Worm (Caenorhabditis elegans) whole organism, young adult: ENCODE results near the gene pptr-2.

Source experiments
- B0035.1 ChIP-seq: sonication (generic microtip); optimal IDR thresholded peaks from 2 replicates; lab custom pipeline; 2016; ENCODE audit warnings: missing genetic modification characterization, mild to moderate bottlenecking, missing compliant biosample characterization, missing genotype, missing genetic modification reagents
- C06A6.2 ChIP-seq: fragments of 200-800 bp; sonication (Bioruptor generic); conservative IDR thresholded peaks from 2 replicates; pipeline ENCODE4 v1.3.6; 2022; ENCODE audit warnings: missing genetic modification characterization, missing compliant biosample characterization
- C17E4.6 ChIP-seq: fragments of 200-800 bp; sonication (Bioruptor generic); IDR thresholded peaks from 2 replicates; pipeline ENCODE4 v1.3.6; 2022; ENCODE audit warnings: missing genetic modification reagents, missing genetic modification characterization, missing compliant biosample characterization
- D2030.7 ChIP-seq: fragments of 200-800 bp; sonication (Bioruptor generic); IDR thresholded peaks from 2 replicates; pipeline ENCODE4 v1.3.6; 2022; ENCODE audit warnings: missing genetic modification reagents, missing genetic modification characterization, missing compliant biosample characterization
- F23B12.7 ChIP-seq: sonication (generic microtip); optimal IDR thresholded peaks from 2 replicates; lab custom pipeline; 2017; ENCODE audit warnings: missing genetic modification characterization, mild to moderate bottlenecking, missing compliant biosample characterization, antibody characterized with exemption, moderate library complexity; ENCODE audit not compliant: insufficient read depth
- F37B4.10 ChIP-seq: fragments of 200-800 bp; sonication (Bioruptor generic); IDR thresholded peaks from 2 replicates; pipeline ENCODE4 v1.3.6; 2022; ENCODE audit warnings: missing genetic modification characterization, missing compliant biosample characterization
- K11D2.4 ChIP-seq: fragments of 200-800 bp; sonication (Bioruptor generic); IDR thresholded peaks from 2 replicates; pipeline ENCODE4 v1.3.6; 2022; ENCODE audit warnings: missing genetic modification reagents, missing genetic modification characterization, missing compliant biosample characterization
- Y56A3A.18 ChIP-seq: fragments of 200-800 bp; sonication (Bioruptor generic); IDR thresholded peaks from 2 replicates; pipeline ENCODE4 v1.3.6; 2022; ENCODE audit warnings: missing genetic modification reagents, missing genetic modification characterization, missing compliant biosample characterization
- athp-1 ChIP-seq: sonication (generic microtip); optimal IDR thresholded peaks from 2 replicates; lab custom pipeline; 2017; ENCODE audit warnings: mild to moderate bottlenecking, missing genetic modification characterization, missing compliant biosample characterization
- cebp-1 ChIP-seq, 2 experiments: fragments of 200-800 bp in 1 of 2; sonication (Bioruptor generic) in 1 of 2; sonication (generic microtip) in 1 of 2; IDR thresholded peaks in 1 of 2; optimal IDR thresholded peaks in 1 of 2; 2 replicates each; pipeline versions ENCODE4 v1.3.6 to Lab custom; 2017 to 2022; ENCODE audit warnings: missing compliant biosample characterization in 2 of 2, missing genetic modification characterization in 2 of 2, mild to moderate bottlenecking in 1 of 2, missing genetic modification reagents in 1 of 2, moderate library complexity in 1 of 2
- ceh-40 ChIP-seq: fragments of 200-800 bp; sonication (Bioruptor generic); IDR thresholded peaks from 2 replicates; pipeline ENCODE4 v1.3.6; 2022; ENCODE audit warnings: missing genetic modification characterization, missing compliant biosample characterization
- ceh-79 ChIP-seq: sonication (generic microtip); optimal IDR thresholded peaks from 2 replicates; lab custom pipeline; 2017; ENCODE audit warnings: mild to moderate bottlenecking, missing genetic modification characterization, missing compliant biosample characterization
- dox-1 ChIP-seq: fragments of 200-800 bp; sonication (Bioruptor generic); IDR thresholded peaks from 2 replicates; pipeline ENCODE4 v1.3.6; 2022; ENCODE audit warnings: missing genetic modification reagents, missing genetic modification characterization, missing compliant biosample characterization
- egl-18 ChIP-seq: fragments of 200-800 bp; sonication (Bioruptor generic); IDR thresholded peaks from 2 replicates; pipeline ENCODE4 v1.3.6; 2022; ENCODE audit warnings: missing genetic modification reagents, missing genetic modification characterization, missing compliant biosample characterization
- ets-4 ChIP-seq: fragments of 200-800 bp; sonication (Bioruptor generic); optimal IDR thresholded peaks from 2 replicates; lab custom pipeline; 2018; ENCODE audit warnings: mild to moderate bottlenecking, missing genetic modification characterization, missing compliant biosample characterization
- him-1 ChIP-seq: sonication (generic microtip); optimal IDR thresholded peaks from 2 replicates; lab custom pipeline; 2016; ENCODE audit warnings: missing genotype, missing genetic modification reagents, missing genetic modification characterization, missing compliant biosample characterization
- hmg-1.2 ChIP-seq: fragments of 200-800 bp; sonication (Bioruptor generic); IDR thresholded peaks from 2 replicates; pipeline ENCODE4 v1.3.6; 2022; ENCODE audit warnings: missing genetic modification reagents, missing genetic modification characterization, missing compliant biosample characterization
- hrde-1 ChIP-seq: sonication (generic microtip); optimal IDR thresholded peaks from 2 replicates; lab custom pipeline; 2016; ENCODE audit warnings: missing genetic modification characterization, mild to moderate bottlenecking, missing compliant biosample characterization, moderate library complexity, missing genotype, missing genetic modification reagents, borderline replicate concordance
- hsf-1 ChIP-seq: fragments of 200-800 bp; sonication (Bioruptor generic); IDR thresholded peaks from 2 replicates; pipeline ENCODE4 v1.3.6; 2022; ENCODE audit warnings: missing genetic modification reagents, missing genetic modification characterization, missing compliant biosample characterization
- lag-1 ChIP-seq: fragments of 200-800 bp; sonication (Bioruptor generic); IDR thresholded peaks from 2 replicates; pipeline ENCODE4 v1.3.6; 2022; ENCODE audit warnings: missing genetic modification reagents, missing genetic modification characterization, missing compliant biosample characterization
- lin-35 ChIP-seq, 3 experiments: fragments of 150-350 bp in 2 of 3; sonication (generic microtip) in 1 of 3; optimal IDR thresholded peaks; 2 replicates each; lab custom pipeline; 2014 to 2018; ENCODE audit warnings: missing biosample characterization in 3 of 3, missing genetic modification characterization in 3 of 3, missing genetic modification reagents in 3 of 3
- lin-40 ChIP-seq: sonication (generic microtip); optimal IDR thresholded peaks from 2 replicates; lab custom pipeline; 2016; ENCODE audit warnings: missing genetic modification characterization, mild to moderate bottlenecking, missing compliant biosample characterization, missing genotype, missing genetic modification reagents
- lin-54 ChIP-seq: fragments of 200-800 bp; sonication (Bioruptor generic); optimal IDR thresholded peaks from 2 replicates; lab custom pipeline; 2018; ENCODE audit warnings: mild to moderate bottlenecking, missing genetic modification characterization, missing compliant biosample characterization
- lsy-27 ChIP-seq: sonication (generic microtip); optimal IDR thresholded peaks from 2 replicates; lab custom pipeline; 2017; ENCODE audit warnings: missing genetic modification characterization, mild to moderate bottlenecking, missing compliant biosample characterization, antibody characterized with exemption, missing genotype, borderline replicate concordance; ENCODE audit not compliant: insufficient read depth
- madf-3 ChIP-seq: fragments of 200-800 bp; sonication (Bioruptor generic); IDR thresholded peaks from 2 replicates; pipeline ENCODE4 v1.3.6; 2022; ENCODE audit warnings: missing genetic modification reagents, missing genetic modification characterization, missing compliant biosample characterization
- mel-28 ChIP-seq: sonication (generic microtip); optimal IDR thresholded peaks from 2 replicates; lab custom pipeline; 2016; ENCODE audit warnings: borderline replicate concordance, mild to moderate bottlenecking, missing genetic modification characterization, missing compliant biosample characterization
- nfya-1 ChIP-seq: sonication (generic microtip); optimal IDR thresholded peaks from 2 replicates; lab custom pipeline; 2017; ENCODE audit warnings: antibody characterized with exemption, missing compliant biosample characterization, missing genetic modification characterization, borderline replicate concordance; ENCODE audit not compliant: insufficient read depth
- nhr-120 ChIP-seq: fragments of 200-800 bp; sonication (Bioruptor generic); IDR thresholded peaks from 2 replicates; pipeline ENCODE4 v1.3.6; 2022; ENCODE audit warnings: missing genetic modification characterization, missing compliant biosample characterization
- nhr-27 ChIP-seq: fragments of 200-800 bp; sonication (Bioruptor generic); optimal IDR thresholded peaks from 2 replicates; lab custom pipeline; 2018; ENCODE audit warnings: mild to moderate bottlenecking, missing genetic modification characterization, moderate library complexity, missing compliant biosample characterization
- nhr-80 ChIP-seq: sonication (generic microtip); optimal IDR thresholded peaks from 2 replicates; lab custom pipeline; 2016; ENCODE audit warnings: missing genetic modification characterization, missing compliant biosample characterization
- rec-8 ChIP-seq, 2 experiments: sonication (generic microtip); optimal IDR thresholded peaks; 2 replicates each; lab custom pipeline; 2016; ENCODE audit warnings: mild to moderate bottlenecking in 2 of 2, missing genetic modification characterization in 2 of 2, missing genetic modification reagents in 2 of 2, missing genotype in 2 of 2, missing biosample characterization in 1 of 2, missing compliant biosample characterization in 1 of 2, moderate library complexity in 1 of 2
- sdz-38 ChIP-seq: sonication (generic microtip); optimal IDR thresholded peaks from 2 replicates; lab custom pipeline; 2016; ENCODE audit warnings: missing genotype, missing genetic modification characterization, missing compliant biosample characterization
- snpc-4 ChIP-seq, 5 experiments: fragments of 150-350 bp in 1 of 5; sonication (generic microtip) in 4 of 5; optimal IDR thresholded peaks; 2 replicates each; lab custom pipeline; 2014 to 2018; ENCODE audit warnings: missing genetic modification characterization in 5 of 5, missing biosample characterization in 3 of 5, antibody characterized with exemption in 2 of 5, mild to moderate bottlenecking in 2 of 5, missing compliant biosample characterization in 2 of 5, missing genotype in 2 of 5, moderate library complexity in 2 of 5, missing genetic modification reagents in 1 of 5
- somi-1 ChIP-seq: fragments of 200-800 bp; sonication (Bioruptor generic); optimal IDR thresholded peaks from 2 replicates; lab custom pipeline; 2018; ENCODE audit warnings: mild to moderate bottlenecking, missing genetic modification characterization, missing compliant biosample characterization
- tbp1 ChIP-seq: fragments of 200-800 bp; sonication (Bioruptor generic); optimal IDR thresholded peaks from 2 replicates; lab custom pipeline; 2018; ENCODE audit warnings: mild to moderate bottlenecking, missing genetic modification characterization, missing compliant biosample characterization
- xnd-1 ChIP-seq: sonication (generic microtip); optimal IDR thresholded peaks from 2 replicates; lab custom pipeline; 2016; ENCODE audit warnings: missing genotype, missing genetic modification reagents, missing genetic modification characterization, missing compliant biosample characterization
- zfh-2 ChIP-seq: fragments of 200-800 bp; sonication (Bioruptor generic); conservative IDR thresholded peaks from 2 replicates; pipeline ENCODE4 v1.3.6; 2022; ENCODE audit warnings: missing genetic modification reagents, missing genetic modification characterization, missing compliant biosample characterization
- ztf-22 ChIP-seq: fragments of 200-800 bp; sonication (Bioruptor generic); optimal IDR thresholded peaks from 2 replicates; lab custom pipeline; 2018; ENCODE audit warnings: mild to moderate bottlenecking, missing genetic modification characterization, moderate library complexity, missing compliant biosample characterization

The pptr-2 gene

DNA sequence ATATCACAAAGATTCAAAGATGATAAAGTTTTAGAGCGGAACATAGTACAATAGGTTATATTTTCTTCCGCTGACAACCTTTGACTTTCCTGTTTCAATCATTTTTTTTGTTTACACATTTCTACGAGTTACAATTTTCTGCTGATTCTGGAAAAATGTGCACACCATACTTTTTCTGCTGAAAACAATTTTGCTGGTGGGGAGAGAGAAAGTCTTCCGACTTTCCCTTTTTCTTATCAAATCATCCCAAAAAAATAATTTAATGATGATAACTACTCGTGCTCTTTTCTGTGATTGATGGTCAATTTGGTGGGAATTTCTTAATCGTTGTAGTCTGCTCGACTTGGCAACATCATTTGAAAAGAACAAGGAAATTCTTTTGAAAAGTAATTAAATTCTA, 27.1 kb downstream of the pptr-2 start:
- TF ChIP-seq rec-8 (tag; optimal IDR thresholded peaks at IDR 0.05; lab: Kevin White, UChicago) (no peak), ets-4 (GFP tag; lab: Kevin White, UChicago) (no peak), B0035.1 (tag; lab: Kevin White, UChicago) (no peak), snpc-4 (GFP tag; optimal IDR thresholded peaks at IDR 0.05; lab: Kevin White, UChicago) (no peak), snpc-4 (tag; optimal IDR thresholded peaks at IDR 0.05; lab: Kevin White, UChicago) (no peak), cebp-1 (GFP tag; IDR thresholded peaks at IDR 0.05; lab: Robert Waterston, UW) (no peak), cebp-1 (tag; optimal IDR thresholded peaks at IDR 0.05; lab: Kevin White, UChicago) (peak; percentile 2), nhr-80 (tag; lab: Kevin White, UChicago) (peak; percentile 92), dox-1 (peak; percentile 30; the same call in 1 of the 2 replicates)

ce11 chrV:11004094-11004493, 30.6 kb downstream of the pptr-2 start:
- TF ChIP-seq him-1 (tag; lab: Kevin White, UChicago) (no peak), tbp1 (no peak), lin-40 (no peak), lsy-27 (tag; lab: Kevin White, UChicago) (no peak), lin-35 (GFP tag; optimal IDR thresholded peaks at IDR 0.05; lab: Kevin White, UChicago) (no peak), K11D2.4 (GFP tag; lab: Robert Waterston, UW) (no peak), ceh-79 (no peak), sdz-38 (no peak), F23B12.7 (no peak), egl-18 (GFP tag; lab: Robert Waterston, UW) (no peak), xnd-1 (no peak), zfh-2 (GFP tag; lab: Robert Waterston, UW) (no peak), C06A6.2 (GFP tag; lab: Robert Waterston, UW) (no peak), nhr-120 (GFP tag; lab: Robert Waterston, UW) (no peak), C17E4.6 (GFP tag; lab: Robert Waterston, UW) (no peak), somi-1 (no peak), cebp-1 (GFP tag; IDR thresholded peaks at IDR 0.05; lab: Robert Waterston, UW) (no peak), cebp-1 (tag; optimal IDR thresholded peaks at IDR 0.05; lab: Kevin White, UChicago) (no peak), D2030.7 (no peak)

ce11 chrV:11002434-11002833, 32.3 kb downstream of the pptr-2 start, which contains the start of gene F53B7.4:
Gene F53B7.4 (minus strand): TSS chrV:11002534.
- TF ChIP-seq nhr-27 (tag; lab: Kevin White, UChicago) (no peak), hsf-1 (GFP tag; lab: Robert Waterston, UW) (no peak), ceh-79 (no peak), F37B4.10 (GFP tag; lab: Robert Waterston, UW) (no peak), athp-1 (no peak), hmg-1.2 (GFP tag; lab: Robert Waterston, UW) (no peak), ceh-40 (GFP tag; lab: Robert Waterston, UW) (no peak), lag-1 (GFP tag; lab: Robert Waterston, UW) (no peak), madf-3 (GFP tag; lab: Robert Waterston, UW) (no peak), lin-54 (GFP tag; lab: Kevin White, UChicago) (no peak), ztf-22 (no peak), hrde-1 (tag; lab: Kevin White, UChicago) (no peak), ets-4 (GFP tag; lab: Kevin White, UChicago) (no peak), cebp-1 (GFP tag; IDR thresholded peaks at IDR 0.05; lab: Robert Waterston, UW) (no peak), cebp-1 (tag; optimal IDR thresholded peaks at IDR 0.05; lab: Kevin White, UChicago) (no peak), mel-28 (tag; lab: Kevin White, UChicago) (no peak), nfya-1 (tag; lab: Kevin White, UChicago) (no peak), Y56A3A.18 (no peak), sdz-38 (no peak)
- TF ChIP-seq, all 124 proteins: peak for 0
